Worm (Caenorhabditis elegans) whole organism, early embryonic: ENCODE results near the gene F59A6.12.

Experiments
- B0310.2 ChIP-seq: sonication (generic microtip); optimal IDR thresholded peaks from 2 replicates; lab custom pipeline; 2016; ENCODE audit warnings: mild to moderate bottlenecking, missing genetic modification characterization, missing compliant biosample characterization
- aly-1 ChIP-seq: sonication (generic microtip); optimal IDR thresholded peaks from 2 replicates; lab custom pipeline; 2016; ENCODE audit warnings: missing genetic modification characterization, missing compliant biosample characterization
- ama-1 ChIP-seq: fragments of 150-350 bp; optimal IDR thresholded peaks from 2 replicates; lab custom pipeline; 2014
- ets-7 ChIP-seq: sonication (generic microtip); optimal IDR thresholded peaks from 2 replicates; lab custom pipeline; 2016; ENCODE audit warnings: missing genotype, missing genetic modification characterization, missing compliant biosample characterization
- flt-1 ChIP-seq: fragments of 200-800 bp; sonication (Bioruptor generic); IDR thresholded peaks from 2 replicates; pipeline ENCODE4 v1.3.6; 2022; ENCODE audit warnings: missing genetic modification characterization, missing compliant biosample characterization
- hmbx-1 ChIP-seq: sonication (generic microtip); optimal IDR thresholded peaks from 2 replicates; lab custom pipeline; 2016; ENCODE audit warnings: mild to moderate bottlenecking, missing genetic modification characterization, missing compliant biosample characterization
- hmg-4 ChIP-seq: fragments of 200-800 bp; sonication (Bioruptor generic); optimal IDR thresholded peaks from 2 replicates; lab custom pipeline; 2018; ENCODE audit warnings: mild to moderate bottlenecking, missing genetic modification characterization, missing compliant biosample characterization
- hnd-1 ChIP-seq: sonication (generic microtip); optimal IDR thresholded peaks from 2 replicates; lab custom pipeline; 2016; ENCODE audit warnings: missing genetic modification characterization, missing compliant biosample characterization
- pes-1 ChIP-seq: fragments of 200-800 bp; sonication (Bioruptor generic); IDR thresholded peaks from 2 replicates; pipeline ENCODE4 v1.3.6; 2022; ENCODE audit warnings: missing genetic modification reagents, missing genetic modification characterization, missing compliant biosample characterization
- scrt-1 ChIP-seq: fragments of 200-800 bp; sonication (Bioruptor generic); IDR thresholded peaks from 2 replicates; pipeline ENCODE4 v1.3.6; 2022; ENCODE audit warnings: missing genetic modification characterization, missing compliant biosample characterization
- sea-1 ChIP-seq: fragments of 200-800 bp; sonication (Bioruptor generic); conservative IDR thresholded peaks from 2 replicates; pipeline ENCODE4 v1.3.6; 2022; ENCODE audit warnings: missing genetic modification characterization, missing compliant biosample characterization
- tbx-37 ChIP-seq: fragments of 200-800 bp; sonication (Bioruptor generic); conservative IDR thresholded peaks from 2 replicates; pipeline ENCODE4 v1.3.6; 2022; ENCODE audit warnings: missing genetic modification reagents, missing genetic modification characterization, missing compliant biosample characterization
- tra-4 ChIP-seq: sonication (generic microtip); optimal IDR thresholded peaks from 2 replicates; lab custom pipeline; 2017; ENCODE audit warnings: missing genetic modification characterization, missing compliant biosample characterization

- TF ChIP-seq ama-1 (lab: Kevin White, UChicago), result no peak
- TF ChIP-seq tbx-37 (GFP tag; lab: Robert Waterston, UW), result peak; percentile 56; the same call in 1 of the 2 replicates
- no peak; the same call in 1 of the 2 replicates for TF ChIP-seq scrt-1 (GFP tag; lab: Robert Waterston, UW)
- TF ChIP-seq ets-7, result no peak
- TF ChIP-seq flt-1 (GFP tag; lab: Robert Waterston, UW), result peak; percentile 69; the same call in 1 of the 2 replicates
- TF ChIP-seq pes-1 (GFP tag; lab: Robert Waterston, UW), result no peak
- TF ChIP-seq B0310.2, result no peak
- TF ChIP-seq hmg-4 (GFP tag; lab: Kevin White, UChicago), result peak; percentile 65
- no peak for TF ChIP-seq tra-4 (tag; lab: Kevin White, UChicago)
- TF ChIP-seq hnd-1 (tag; lab: Kevin White, UChicago), result no peak
- TF ChIP-seq aly-1 (tag; lab: Kevin White, UChicago), result no peak
- TF ChIP-seq hmbx-1 (tag; lab: Kevin White, UChicago), result no peak
- no peak for TF ChIP-seq sea-1 (GFP tag; lab: Robert Waterston, UW)
Measured at ce11 chrII:5055129-5055666, 43.3 kb upstream of the F59A6.12 start, which contains the start of the genes ify-1 and rpl-22.
